Worm (Caenorhabditis elegans) whole organism, L4 larva: ENCODE results near the gene Y53G8AM.7.

ENCODE experiments used
- F49E8.2 ChIP-seq: sonication (generic microtip); optimal IDR thresholded peaks from 2 replicates; lab custom pipeline; 2016; ENCODE audit warnings: missing compliant biosample characterization, mild to moderate bottlenecking, missing genetic modification characterization, borderline replicate concordance
- Y105C5A.15 ChIP-seq: fragments of 200-800 bp; sonication (Bioruptor generic); IDR thresholded peaks from 2 replicates; pipeline ENCODE4 v1.3.6; 2022; ENCODE audit warnings: missing genetic modification characterization, missing compliant biosample characterization
- Y48G9A.11 ChIP-seq: fragments of 200-800 bp; sonication (Bioruptor generic); IDR thresholded peaks from 2 replicates; pipeline ENCODE4 v1.3.6; 2022; ENCODE audit warnings: missing genetic modification reagents, missing genetic modification characterization, missing compliant biosample characterization
- Y75B8A.6 ChIP-seq: fragments of 200-800 bp; sonication (Bioruptor generic); IDR thresholded peaks from 2 replicates; pipeline ENCODE4 v1.3.6; 2022; ENCODE audit warnings: missing genetic modification reagents, missing genetic modification characterization, missing compliant biosample characterization
- ZK337.2 ChIP-seq: fragments of 200-800 bp; sonication (Bioruptor generic); IDR thresholded peaks from 2 replicates; pipeline ENCODE4 v1.3.6; 2022; ENCODE audit warnings: missing genetic modification reagents, missing genetic modification characterization, missing compliant biosample characterization
- ZK546.5 ChIP-seq, 2 experiments: sonication (generic microtip); optimal IDR thresholded peaks; 2 replicates each; lab custom pipeline; 2017; ENCODE audit warnings: missing biosample characterization in 2 of 2, missing genetic modification characterization in 2 of 2
- aha-1 ChIP-seq: fragments of 150-350 bp; peaks from one replicate; lab custom pipeline; 2014; ENCODE audit warnings: missing biosample characterization, missing genetic modification characterization
- ceh-28 ChIP-seq: fragments of 150-350 bp; optimal IDR thresholded peaks from 2 replicates; lab custom pipeline; 2014; ENCODE audit warnings: missing biosample characterization, missing genetic modification reagents, missing genetic modification characterization
- ceh-32 ChIP-seq: sonication (generic microtip); optimal IDR thresholded peaks from 2 replicates; lab custom pipeline; 2016; ENCODE audit warnings: mild to moderate bottlenecking, missing genetic modification characterization, missing compliant biosample characterization; ENCODE audit not compliant: poor library complexity
- ceh-44 ChIP-seq: fragments of 200-800 bp; sonication (Bioruptor generic); IDR thresholded peaks from 2 replicates; pipeline ENCODE4 v1.3.6; 2022; ENCODE audit warnings: missing genetic modification reagents, missing genetic modification characterization, missing compliant biosample characterization
- ceh-62 ChIP-seq: sonication (generic microtip); optimal IDR thresholded peaks from 2 replicates; lab custom pipeline; 2017; ENCODE audit warnings: missing biosample characterization, missing genetic modification characterization
- ceh-82 ChIP-seq: sonication (generic microtip); optimal IDR thresholded peaks from 2 replicates; lab custom pipeline; 2017; ENCODE audit warnings: missing biosample characterization, missing genetic modification characterization
- ces-1 ChIP-seq: fragments of 150-350 bp; sonication (generic microtip); optimal IDR thresholded peaks from 4 replicates; lab custom pipeline; 2014; ENCODE audit warnings: missing biosample characterization, missing genetic modification reagents, missing genetic modification characterization
- ctbp-1 ChIP-seq: fragments of 200-800 bp; sonication (Bioruptor generic); IDR thresholded peaks from 2 replicates; pipeline ENCODE4 v1.3.6; 2022; ENCODE audit warnings: missing genetic modification reagents, missing genetic modification characterization, missing compliant biosample characterization
- duxl-1 ChIP-seq: sonication (generic microtip); optimal IDR thresholded peaks from 2 replicates; lab custom pipeline; 2016; ENCODE audit warnings: mild to moderate bottlenecking, missing genetic modification characterization, moderate library complexity, missing compliant biosample characterization; ENCODE audit not compliant: poor library complexity
- dve-1 ChIP-seq: sonication (generic microtip); optimal IDR thresholded peaks from 2 replicates; lab custom pipeline; 2017; ENCODE audit warnings: antibody characterized with exemption, mild to moderate bottlenecking, missing genetic modification characterization, missing compliant biosample characterization; ENCODE audit not compliant: insufficient read depth
- egl-43 ChIP-seq: fragments of 200-800 bp; sonication (Bioruptor generic); IDR thresholded peaks from 2 replicates; pipeline ENCODE4 v1.3.6; 2022; ENCODE audit warnings: missing genetic modification reagents, missing genetic modification characterization, missing compliant biosample characterization
- gei-8 ChIP-seq: fragments of 200-800 bp; sonication (Bioruptor generic); optimal IDR thresholded peaks from 2 replicates; lab custom pipeline; 2018; ENCODE audit warnings: mild to moderate bottlenecking, missing genetic modification characterization, missing compliant biosample characterization
- lin-15B ChIP-seq: fragments of 150-350 bp; sonication (generic microtip); optimal IDR thresholded peaks from 3 replicates; lab custom pipeline; 2014; ENCODE audit warnings: missing biosample characterization, missing genetic modification characterization
- lin-39 ChIP-seq: fragments of 150-350 bp; optimal IDR thresholded peaks from 2 replicates; lab custom pipeline; 2014; ENCODE audit warnings: missing biosample characterization, missing genetic modification reagents, missing genetic modification characterization
- lsy-2 ChIP-seq, 2 experiments: fragments of 150-350 bp in 1 of 2; sonication (generic microtip) in 1 of 2; optimal IDR thresholded peaks; 2 replicates each; lab custom pipeline; 2014 to 2017; ENCODE audit warnings: missing biosample characterization in 2 of 2, missing genetic modification characterization in 2 of 2
- madf-9 ChIP-seq: fragments of 200-800 bp; sonication (Bioruptor generic); conservative IDR thresholded peaks from 2 replicates; pipeline ENCODE4 v1.3.6; 2022; ENCODE audit warnings: missing genetic modification reagents, missing genetic modification characterization, missing compliant biosample characterization
- mdt-29 ChIP-seq: fragments of 200-800 bp; sonication (Bioruptor generic); IDR thresholded peaks from 2 replicates; pipeline ENCODE4 v1.3.6; 2022; ENCODE audit warnings: missing genetic modification reagents, missing genetic modification characterization, missing compliant biosample characterization
- mep-1 ChIP-seq: fragments of 150-350 bp; sonication (generic microtip); optimal IDR thresholded peaks from 3 replicates; lab custom pipeline; 2014; ENCODE audit warnings: missing biosample characterization, missing genetic modification characterization
- mes-2 ChIP-seq: sonication (generic microtip); optimal IDR thresholded peaks from 2 replicates; lab custom pipeline; 2016; ENCODE audit warnings: missing genotype, mild to moderate bottlenecking, missing genetic modification characterization, missing compliant biosample characterization; ENCODE audit not compliant: poor library complexity, severe bottlenecking
- mxl-2 ChIP-seq: fragments of 200-800 bp; sonication (Bioruptor generic); conservative IDR thresholded peaks from 2 replicates; pipeline ENCODE4 v1.3.6; 2022; ENCODE audit warnings: missing genetic modification reagents, missing genetic modification characterization, missing compliant biosample characterization
- mxl-3 ChIP-seq: fragments of 200-800 bp; sonication (Bioruptor generic); optimal IDR thresholded peaks from 2 replicates; lab custom pipeline; 2018; ENCODE audit warnings: mild to moderate bottlenecking, missing genetic modification characterization, missing compliant biosample characterization
- nhr-10 ChIP-seq: fragments of 150-350 bp; optimal IDR thresholded peaks from 2 replicates; lab custom pipeline; 2014; ENCODE audit warnings: missing biosample characterization, missing genetic modification characterization
- nhr-102 ChIP-seq: sonication (generic microtip); optimal IDR thresholded peaks from 2 replicates; lab custom pipeline; 2016; ENCODE audit warnings: mild to moderate bottlenecking, missing genetic modification characterization, moderate library complexity, missing compliant biosample characterization
- nhr-28 ChIP-seq: fragments of 150-350 bp; optimal IDR thresholded peaks from 2 replicates; lab custom pipeline; 2014; ENCODE audit warnings: missing biosample characterization, missing genetic modification characterization
- nhr-41 ChIP-seq: fragments of 200-800 bp; sonication (Bioruptor generic); IDR thresholded peaks from 2 replicates; pipeline ENCODE4 v1.3.6; 2022; ENCODE audit warnings: missing genetic modification reagents, missing genetic modification characterization, missing compliant biosample characterization
- pha-4 ChIP-seq, 2 experiments: fragments of 150-350 bp in 1 of 2; fragments of 200-800 bp in 1 of 2; sonication (Bioruptor generic) in 1 of 2; IDR thresholded peaks in 1 of 2; optimal IDR thresholded peaks in 1 of 2; 2 replicates each; pipeline versions ENCODE4 v1.3.6 to Lab custom; 2014 to 2022; ENCODE audit warnings: missing genetic modification characterization in 2 of 2, missing genetic modification reagents in 2 of 2, missing biosample characterization in 1 of 2, missing compliant biosample characterization in 1 of 2
- php-3 ChIP-seq: fragments of 200-800 bp; sonication (Bioruptor generic); IDR thresholded peaks from 2 replicates; pipeline ENCODE4 v1.3.6; 2022; ENCODE audit warnings: missing genetic modification reagents, missing genetic modification characterization, missing compliant biosample characterization
- rbr-2 ChIP-seq: sonication (generic microtip); optimal IDR thresholded peaks from 2 replicates; lab custom pipeline; 2016; ENCODE audit warnings: missing genotype, missing genetic modification characterization, missing compliant biosample characterization
- saeg-2 ChIP-seq: fragments of 200-800 bp; sonication (Bioruptor generic); IDR thresholded peaks from 2 replicates; pipeline ENCODE4 v1.3.6; 2022; ENCODE audit warnings: missing genetic modification reagents, missing genetic modification characterization, missing compliant biosample characterization
- set-16 ChIP-seq: fragments of 200-800 bp; sonication (Bioruptor generic); IDR thresholded peaks from 2 replicates; pipeline ENCODE4 v1.3.6; 2022; ENCODE audit warnings: missing genetic modification reagents, missing genetic modification characterization, missing compliant biosample characterization
- spr-1 ChIP-seq: sonication (generic microtip); optimal IDR thresholded peaks from 2 replicates; lab custom pipeline; 2016; ENCODE audit warnings: mild to moderate bottlenecking, missing genetic modification characterization, missing compliant biosample characterization
- spr-3 ChIP-seq: fragments of 200-800 bp; sonication (Bioruptor generic); optimal IDR thresholded peaks from 2 replicates; lab custom pipeline; 2018; ENCODE audit warnings: mild to moderate bottlenecking, missing genetic modification characterization, missing compliant biosample characterization
- unc-39 ChIP-seq: sonication (generic microtip); optimal IDR thresholded peaks from 2 replicates; lab custom pipeline; 2017; ENCODE audit warnings: missing biosample characterization, missing genetic modification characterization
- unc-62 ChIP-seq, 3 experiments: fragments of 150-350 bp in 1 of 3; sonication (generic microtip); optimal IDR thresholded peaks in 2 of 3; peaks in 1 of 3; 1 replicate in 1 of 3; 2 replicates in 2 of 3; lab custom pipeline; 2014 to 2017; ENCODE audit warnings: missing biosample characterization in 3 of 3, missing genetic modification characterization in 3 of 3, missing genetic modification reagents in 3 of 3, missing genotype in 1 of 3
- vab-7 ChIP-seq: fragments of 200-800 bp; sonication (Bioruptor generic); IDR thresholded peaks from 2 replicates; pipeline ENCODE4 v1.3.6; 2022; ENCODE audit warnings: missing genetic modification reagents, missing genetic modification characterization, missing compliant biosample characterization
- zag-1 ChIP-seq: fragments of 150-350 bp; optimal IDR thresholded peaks from 2 replicates; lab custom pipeline; 2014; ENCODE audit warnings: missing biosample characterization, missing genetic modification characterization

The Y53G8AM.7 gene

DNA sequence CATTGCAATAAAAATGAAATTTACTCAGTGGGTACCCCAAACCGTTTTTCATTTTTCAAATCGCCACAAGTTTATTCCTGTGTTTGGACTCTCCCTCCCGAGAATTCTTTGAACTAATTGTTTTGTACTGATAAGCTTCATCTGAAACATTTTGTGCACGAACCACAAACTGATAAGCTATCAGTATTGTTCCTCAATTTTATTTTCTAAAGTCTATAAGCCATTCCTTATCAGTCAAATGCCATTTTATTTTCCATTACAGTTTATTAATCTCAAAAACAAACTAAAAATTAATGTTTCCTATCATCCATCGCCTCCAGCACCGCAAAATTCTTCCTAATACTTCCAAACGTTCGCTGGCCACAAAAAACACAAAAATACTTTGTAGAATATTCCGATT, 12.8 kb downstream of the Y53G8AM.7 start (continued):
- TF ChIP-seq dve-1 (tag; lab: Kevin White, UChicago) (peak; percentile 82), ces-1 (GFP tag; lab: Kevin White, UChicago) (no peak), unc-39 (tag; lab: Kevin White, UChicago) (no peak), mxl-3 (peak; percentile 7), lin-15B (tag; lab: Kevin White, UChicago) (no peak)

- TF ChIP-seq nhr-10 (tag; lab: Kevin White, UChicago) (no peak), Y105C5A.15 (GFP tag; lab: Robert Waterston, UW) (no peak), zag-1 (no peak), ceh-28 (tag; lab: Kevin White, UChicago) (no peak), ceh-32 (tag; lab: Kevin White, UChicago) (no peak), mes-2 (tag; lab: Kevin White, UChicago) (no peak), set-16 (GFP tag; lab: Robert Waterston, UW) (no peak), pha-4 (GFP tag; IDR thresholded peaks at IDR 0.05; lab: Robert Waterston, UW) (no peak), pha-4 (tag; optimal IDR thresholded peaks at IDR 0.05; lab: Kevin White, UChicago) (no peak), nhr-41 (GFP tag; lab: Robert Waterston, UW) (no peak)
These were observed 13.5 kb downstream of the Y53G8AM.7 start, which contains the start of gene Y53G8AL.3 for ce11 chrIII:3253043-3253442. Gene Y53G8AL.3 (minus strand): TSS chrIII:3253143.

- TF ChIP-seq madf-9 (no peak), aha-1 (tag; lab: Kevin White, UChicago) (peak; percentile 66)
These were observed 15.8 kb downstream of the Y53G8AM.7 start, which contains the start of gene Y53G8AL.4 for ce11 chrIII:3250596-3251112. Gene Y53G8AL.4 (minus strand): TSS chrIII:3250646.

DNA sequence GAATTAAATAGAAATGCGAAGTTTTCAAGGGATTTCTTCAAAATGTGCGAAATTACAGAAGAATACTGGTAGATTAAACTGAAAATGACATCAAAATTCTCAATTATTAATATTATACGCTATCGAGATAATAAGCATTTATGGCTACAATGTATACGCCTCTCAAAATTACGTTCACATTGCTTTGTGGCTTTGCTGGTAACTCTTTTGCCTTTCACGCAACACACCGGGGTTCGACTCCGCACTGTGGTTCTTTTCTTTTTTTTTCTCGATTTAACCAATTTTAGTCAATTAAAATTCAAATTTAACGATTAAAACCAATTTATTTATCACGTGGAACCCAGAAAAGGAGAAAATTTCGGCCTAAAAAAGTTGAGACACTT, 17.5 kb downstream of the Y53G8AM.7 start:
- TF ChIP-seq F49E8.2, result peak; percentile 64
- TF ChIP-seq lin-39 (tag; lab: Kevin White, UChicago), result no peak
- TF ChIP-seq mep-1 (tag; lab: Kevin White, UChicago), result peak; percentile 23
- TF ChIP-seq php-3 (GFP tag; lab: Robert Waterston, UW), result peak; percentile 60
- no peak; the same call in 1 of the 2 replicates for TF ChIP-seq mxl-2 (GFP tag; lab: Robert Waterston, UW)
- TF ChIP-seq ceh-82, result no peak
- TF ChIP-seq ZK546.5 (tag; optimal IDR thresholded peaks at IDR 0.05; lab: Kevin White, UChicago), result no peak
- TF ChIP-seq Y75B8A.6 (GFP tag; lab: Robert Waterston, UW), result peak; percentile 58; the same call in 1 of the 2 replicates
- no peak for TF ChIP-seq rbr-2 (tag; lab: Kevin White, UChicago)
- TF ChIP-seq ces-1 (GFP tag; lab: Kevin White, UChicago), result no peak
- TF ChIP-seq dve-1 (tag; lab: Kevin White, UChicago), result no peak
- TF ChIP-seq mdt-29 (GFP tag; lab: Robert Waterston, UW), result peak; percentile 57; the same call in 1 of the 2 replicates
- TF ChIP-seq duxl-1 (tag; lab: Kevin White, UChicago), result peak; percentile 41
- no peak for TF ChIP-seq unc-62 (GFP tag; optimal IDR thresholded peaks at IDR 0.05 in 1 of 2; lab: Kevin White, UChicago)
- no peak for TF ChIP-seq unc-62 (tag; optimal IDR thresholded peaks at IDR 0.05; lab: Kevin White, UChicago)
- no peak for TF ChIP-seq spr-3
- TF ChIP-seq nhr-102, result peak; percentile 54
- TF ChIP-seq nhr-28, result no peak
- peak; percentile 82 for TF ChIP-seq vab-7 (GFP tag; lab: Robert Waterston, UW)
- TF ChIP-seq spr-1 (tag; lab: Kevin White, UChicago), result peak; percentile 56
- TF ChIP-seq Y48G9A.11 (GFP tag; lab: Robert Waterston, UW), result no peak
- TF ChIP-seq saeg-2 (GFP tag; lab: Robert Waterston, UW), result 0 out of 2 replicates have a peak, but pooled peaks have one; percentile 38
- no peak for TF ChIP-seq lsy-2 (tag; optimal IDR thresholded peaks at IDR 0.05; lab: Kevin White, UChicago)
- peak; percentile 61 for TF ChIP-seq gei-8
- TF ChIP-seq nhr-41 (GFP tag; lab: Robert Waterston, UW), result peak; percentile 47; the same call in 1 of the 2 replicates
- no peak for TF ChIP-seq ceh-62 (tag; lab: Kevin White, UChicago)
- TF ChIP-seq egl-43, result peak; percentile 87
- no peak for TF ChIP-seq ceh-44 (GFP tag; lab: Robert Waterston, UW)
- peak; percentile 71 for TF ChIP-seq ZK337.2 (GFP tag; lab: Robert Waterston, UW)
- TF ChIP-seq pha-4 (GFP tag; IDR thresholded peaks at IDR 0.05; lab: Robert Waterston, UW), result peak; percentile 86
- no peak for TF ChIP-seq pha-4 (tag; optimal IDR thresholded peaks at IDR 0.05; lab: Kevin White, UChicago)
- TF ChIP-seq set-16 (GFP tag; lab: Robert Waterston, UW), result no peak
- TF ChIP-seq ctbp-1, result peak; percentile 73
